Worm (Caenorhabditis elegans): ENCODE data around the gene atg-16.1.

DNA sequence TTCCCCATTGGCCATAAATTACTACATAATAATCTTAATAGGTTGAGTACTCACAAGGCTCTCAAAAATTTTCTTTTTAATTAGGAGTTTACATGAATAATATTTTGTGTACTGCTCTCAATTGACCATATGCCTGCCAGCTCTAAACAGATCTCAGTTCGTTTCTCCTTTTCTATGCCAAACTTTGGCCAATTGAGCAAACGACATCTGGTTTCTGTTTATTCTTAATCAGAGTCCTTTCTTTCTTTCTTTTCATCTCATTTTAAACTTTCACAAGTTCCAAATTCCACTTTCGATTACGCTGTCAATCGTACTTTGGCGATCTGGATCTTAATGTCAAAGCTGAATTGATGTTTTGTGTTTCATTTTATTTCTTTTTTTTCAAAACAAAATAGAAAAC lies 2.1 kb upstream of the atg-16.1 start:
- TF ChIP-seq nhr-11 (tag; optimal IDR thresholded peaks at IDR 0.05) (no peak), lin-13 (GFP tag; optimal IDR thresholded peaks at IDR 0.05) (no peak), php-3 (GFP tag; IDR thresholded peaks at IDR 0.05) (no peak), zag-1 (tag; optimal IDR thresholded peaks at IDR 0.05) (no peak), unc-130 (GFP tag; optimal IDR thresholded peaks at IDR 0.05) (no peak), nhr-25 (tag; optimal IDR thresholded peaks at IDR 0.05; ENCODE audit: borderline replicate concordance, insufficient read depth) (no peak), pqm-1 (tag; optimal IDR thresholded peaks at IDR 0.05) (no peak), mdt-29 (GFP tag; IDR thresholded peaks at IDR 0.05) (no peak)
